Worm (Caenorhabditis elegans) whole organism, early embryonic: Measurements from ENCODE around the gene Y54G11A.14.
"Not testable (repeated sequence)": the region's sequence is repeated elsewhere in the genome, so short reads cannot be mapped to it uniquely, and the experiment has no call there.

Source experiments
- B0310.2 ChIP-seq: sonication (generic microtip); optimal IDR thresholded peaks from 2 replicates; lab custom pipeline; 2016; ENCODE audit warnings: mild to moderate bottlenecking, missing genetic modification characterization, missing compliant biosample characterization
- F13C5.2 ChIP-seq: sonication (generic microtip); optimal IDR thresholded peaks from 2 replicates; lab custom pipeline; 2017; ENCODE audit warnings: mild to moderate bottlenecking, missing genetic modification characterization, inconsistent platforms, missing compliant biosample characterization
- aly-1 ChIP-seq: sonication (generic microtip); optimal IDR thresholded peaks from 2 replicates; lab custom pipeline; 2016; ENCODE audit warnings: missing genetic modification characterization, missing compliant biosample characterization
- ama-1 ChIP-seq: fragments of 150-350 bp; optimal IDR thresholded peaks from 2 replicates; lab custom pipeline; 2014
- ceh-13 ChIP-seq: fragments of 200-800 bp; sonication (Bioruptor generic); optimal IDR thresholded peaks from 2 replicates; lab custom pipeline; 2018; ENCODE audit warnings: mild to moderate bottlenecking, missing genetic modification characterization, missing compliant biosample characterization
- ceh-36 ChIP-seq: sonication (generic microtip); optimal IDR thresholded peaks from 2 replicates; lab custom pipeline; 2016; ENCODE audit warnings: missing genetic modification characterization, inconsistent platforms, missing compliant biosample characterization
- ets-7 ChIP-seq: sonication (generic microtip); optimal IDR thresholded peaks from 2 replicates; lab custom pipeline; 2016; ENCODE audit warnings: missing genotype, missing genetic modification characterization, missing compliant biosample characterization
- flt-1 ChIP-seq: fragments of 200-800 bp; sonication (Bioruptor generic); IDR thresholded peaks from 2 replicates; pipeline ENCODE4 v1.3.6; 2022; ENCODE audit warnings: missing genetic modification characterization, missing compliant biosample characterization
- hmbx-1 ChIP-seq: sonication (generic microtip); optimal IDR thresholded peaks from 2 replicates; lab custom pipeline; 2016; ENCODE audit warnings: mild to moderate bottlenecking, missing genetic modification characterization, missing compliant biosample characterization
- hmg-4 ChIP-seq: fragments of 200-800 bp; sonication (Bioruptor generic); optimal IDR thresholded peaks from 2 replicates; lab custom pipeline; 2018; ENCODE audit warnings: mild to moderate bottlenecking, missing genetic modification characterization, missing compliant biosample characterization
- hnd-1 ChIP-seq: sonication (generic microtip); optimal IDR thresholded peaks from 2 replicates; lab custom pipeline; 2016; ENCODE audit warnings: missing genetic modification characterization, missing compliant biosample characterization
- pes-1 ChIP-seq: fragments of 200-800 bp; sonication (Bioruptor generic); IDR thresholded peaks from 2 replicates; pipeline ENCODE4 v1.3.6; 2022; ENCODE audit warnings: missing genetic modification reagents, missing genetic modification characterization, missing compliant biosample characterization
- scrt-1 ChIP-seq: fragments of 200-800 bp; sonication (Bioruptor generic); IDR thresholded peaks from 2 replicates; pipeline ENCODE4 v1.3.6; 2022; ENCODE audit warnings: missing genetic modification characterization, missing compliant biosample characterization
- sea-1 ChIP-seq: fragments of 200-800 bp; sonication (Bioruptor generic); conservative IDR thresholded peaks from 2 replicates; pipeline ENCODE4 v1.3.6; 2022; ENCODE audit warnings: missing genetic modification characterization, missing compliant biosample characterization
- tbx-11 ChIP-seq: fragments of 200-800 bp; sonication (Bioruptor generic); IDR thresholded peaks from 2 replicates; pipeline ENCODE4 v1.3.6; 2022; ENCODE audit warnings: missing genetic modification characterization, missing compliant biosample characterization
- tbx-37 ChIP-seq: fragments of 200-800 bp; sonication (Bioruptor generic); conservative IDR thresholded peaks from 2 replicates; pipeline ENCODE4 v1.3.6; 2022; ENCODE audit warnings: missing genetic modification reagents, missing genetic modification characterization, missing compliant biosample characterization
- tra-4 ChIP-seq: sonication (generic microtip); optimal IDR thresholded peaks from 2 replicates; lab custom pipeline; 2017; ENCODE audit warnings: missing genetic modification characterization, missing compliant biosample characterization

Y54G11A.14 gene

DNA sequence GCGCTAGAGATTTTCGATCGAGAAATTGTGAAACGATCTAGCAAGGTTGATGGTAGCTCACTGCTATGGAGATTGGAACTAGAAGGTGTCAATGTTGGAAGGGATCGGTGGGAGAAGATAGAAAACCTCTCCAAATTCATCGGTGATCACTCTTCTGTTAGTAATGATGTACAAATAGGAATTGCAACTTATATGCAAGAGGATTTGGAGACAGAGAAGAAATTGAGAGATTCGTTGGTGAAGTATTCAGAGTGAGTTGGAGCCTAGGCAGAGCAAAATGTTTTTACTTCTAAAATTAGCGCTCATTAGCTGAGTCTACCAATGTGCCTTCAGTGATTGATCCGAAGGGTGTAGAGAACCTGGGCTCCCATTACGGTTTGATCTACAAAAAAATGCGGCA is 23.6 kb upstream of the Y54G11A.14 start:
- TF ChIP-seq ceh-13 (no peak), F13C5.2 (tag; lab: Kevin White, UChicago) (no peak), scrt-1 (GFP tag; lab: Robert Waterston, UW) (no peak), aly-1 (tag; lab: Kevin White, UChicago) (no peak), ama-1 (lab: Kevin White, UChicago) (no peak), ets-7 (tag; lab: Kevin White, UChicago) (no peak), B0310.2 (tag; lab: Kevin White, UChicago) (no peak), pes-1 (GFP tag; lab: Robert Waterston, UW) (no peak), flt-1 (GFP tag; lab: Robert Waterston, UW) (no peak)

DNA sequence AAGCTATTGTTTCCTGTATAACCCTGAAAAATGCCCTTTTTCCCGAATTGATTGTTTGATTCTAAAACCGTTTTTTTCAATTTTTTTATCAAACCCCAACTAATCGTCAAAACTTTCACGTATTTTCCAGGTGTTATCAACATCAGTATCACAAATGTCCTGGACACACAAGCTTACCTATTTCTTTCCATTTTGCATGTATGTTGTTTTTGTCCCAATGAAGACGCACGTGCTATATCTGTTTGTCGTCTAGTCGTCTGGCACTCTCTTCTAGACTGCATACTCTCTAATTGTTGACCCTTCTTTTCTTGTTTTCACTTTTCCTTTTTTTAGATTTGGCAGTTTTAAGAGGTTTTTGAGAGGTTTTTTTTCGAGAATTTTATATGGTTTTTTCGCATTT is 21.6 kb upstream of the Y54G11A.14 start:
- TF ChIP-seq scrt-1 (GFP tag; lab: Robert Waterston, UW) (no peak), tbx-11 (no peak), ceh-36 (no peak), ets-7 (tag; lab: Kevin White, UChicago) (no peak), tra-4 (tag; lab: Kevin White, UChicago) (no peak), aly-1 (tag; lab: Kevin White, UChicago) (no peak), hmg-4 (no peak)

DNA sequence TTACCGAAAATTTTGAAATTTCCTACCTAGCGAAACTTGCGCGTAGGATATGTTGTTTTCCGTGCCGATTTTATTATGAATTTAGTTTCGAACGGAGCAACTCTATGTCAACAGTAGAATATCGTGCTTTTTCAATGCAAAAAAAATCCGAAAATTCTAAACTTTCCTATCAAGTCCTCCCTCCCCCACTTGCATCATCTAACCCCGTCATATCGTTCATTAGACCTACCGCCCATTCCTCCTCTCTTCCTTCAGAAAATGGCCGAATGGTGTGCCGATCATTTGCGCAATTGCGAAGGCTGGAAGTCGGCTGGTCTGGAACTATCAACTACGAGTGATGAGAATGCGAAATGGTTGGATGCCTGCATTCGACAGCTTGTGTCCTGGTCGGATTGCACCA is 20.9 kb upstream of the Y54G11A.14 start, which contains the start of gene Y54G11A.7:
Y54G11A.7 (plus strand) TSS at position 256 of the 400 bp plus-strand sequence.
- not testable (repeated sequence) for TF ChIP-seq ceh-36, tbx-37, ceh-13

DNA sequence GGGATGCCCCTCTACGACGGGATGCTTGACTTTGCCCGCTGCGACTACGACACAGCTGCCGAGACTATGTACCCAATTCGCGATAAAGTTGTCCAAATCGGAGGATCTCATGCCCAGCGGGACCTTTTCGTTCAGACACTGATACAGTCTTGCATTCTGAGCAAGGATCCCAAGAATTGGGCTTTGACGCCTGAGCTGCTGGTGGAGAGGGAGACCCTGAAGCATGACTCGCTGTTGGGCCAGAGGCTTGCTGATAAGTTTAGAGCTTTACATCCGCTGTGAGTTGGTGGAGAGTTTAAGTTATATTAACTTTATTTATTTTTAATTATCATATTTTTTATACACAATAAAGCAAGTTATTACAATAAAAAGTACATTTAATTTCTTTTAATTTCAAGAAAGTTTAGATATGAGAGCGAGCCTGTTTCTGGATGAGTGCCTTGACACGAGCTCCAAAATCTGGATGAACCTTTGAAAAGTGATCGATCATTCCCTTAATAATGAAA is 18.7 kb upstream of the Y54G11A.14 start:
- TF ChIP-seq tbx-37 = no peak
- TF ChIP-seq B0310.2 (tag; lab: Kevin White, UChicago) = no peak
- no peak for TF ChIP-seq flt-1 (GFP tag; lab: Robert Waterston, UW)
- no peak for TF ChIP-seq scrt-1 (GFP tag; lab: Robert Waterston, UW)
- no peak for TF ChIP-seq pes-1 (GFP tag; lab: Robert Waterston, UW)
- TF ChIP-seq sea-1 (GFP tag; lab: Robert Waterston, UW) = no peak
- TF ChIP-seq tbx-11 = no peak
- TF ChIP-seq hnd-1 = no peak
- TF ChIP-seq tra-4 (tag; lab: Kevin White, UChicago) = no peak
- TF ChIP-seq ama-1 (lab: Kevin White, UChicago) = no peak
- TF ChIP-seq ceh-13 = no peak
- no peak for TF ChIP-seq hmbx-1 (tag; lab: Kevin White, UChicago)
- TF ChIP-seq ceh-36 = no peak
- no peak for TF ChIP-seq hmg-4

DNA sequence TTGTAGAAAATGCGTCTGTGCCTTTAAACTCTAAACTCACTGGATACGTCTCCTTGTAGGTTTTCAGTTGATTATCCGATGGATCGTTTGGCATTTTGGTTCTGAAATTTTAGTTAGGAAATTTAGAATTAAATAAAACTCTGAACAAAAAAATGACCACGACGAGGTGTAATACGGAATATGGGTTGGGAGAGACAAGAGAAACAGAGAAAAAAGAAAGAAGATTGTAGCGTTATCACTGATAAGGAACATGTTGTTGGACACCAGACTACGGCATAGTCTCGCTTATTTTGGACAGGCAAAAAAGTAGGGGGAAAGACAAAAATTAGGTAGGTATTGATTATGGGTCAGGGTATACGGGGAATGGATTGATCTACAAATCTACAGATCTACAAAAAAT is 16.0 kb upstream of the Y54G11A.14 start, which contains the start of gene ctl-2:
ctl-2 (minus strand) TSS at position 101 of the 400 bp plus-strand sequence.
- not testable (repeated sequence) for TF ChIP-seq hnd-1; F13C5.2 (tag; lab: Kevin White, UChicago); pes-1 (GFP tag; lab: Robert Waterston, UW)

ce11 chrII:14306160-14306559 is 11.8 kb upstream of the Y54G11A.14 start, which contains the start of gene ctl-1:
Gene ctl-1, minus strand, starts transcription at chrII:14306260.
- TF ChIP-seq flt-1 (GFP tag; lab: Robert Waterston, UW); hnd-1; tbx-11: not testable (repeated sequence)

DNA sequence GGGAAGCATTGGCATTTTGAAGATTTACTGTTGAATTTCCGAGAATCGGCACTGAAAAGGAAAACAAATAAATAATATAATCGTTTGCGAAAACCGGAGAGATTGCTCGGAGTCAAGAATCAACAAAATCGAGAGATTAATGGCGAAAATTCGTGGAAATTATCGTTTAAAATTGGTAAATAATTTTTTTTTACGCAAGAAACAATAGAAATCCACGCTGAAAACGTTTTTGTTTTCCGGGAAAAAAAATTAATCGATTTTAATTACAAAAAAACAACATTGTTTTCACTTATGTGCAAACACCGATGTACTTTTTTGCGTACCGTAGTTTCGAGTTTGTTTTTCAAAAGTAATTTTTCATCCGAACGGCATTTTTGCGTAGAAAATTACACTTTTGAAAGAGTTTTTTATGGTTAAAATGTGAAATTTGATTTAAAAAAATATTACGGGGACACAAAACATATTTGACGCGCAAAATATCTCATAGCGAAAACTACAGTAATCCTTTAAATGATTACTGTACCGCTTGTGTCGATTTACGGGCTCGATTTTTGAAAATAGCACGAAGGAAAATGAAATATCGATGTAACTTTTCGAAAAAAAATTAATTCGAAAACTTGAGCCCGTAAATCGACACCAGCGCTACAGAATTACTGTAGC is 7.1 kb upstream of the Y54G11A.14 start, which contains the start of gene ctl-3:
ctl-3 (minus strand) TSS at position 51 of the 660 bp plus-strand sequence.
- TF ChIP-seq B0310.2 (tag; lab: Kevin White, UChicago) = no peak
- no peak for TF ChIP-seq flt-1 (GFP tag; lab: Robert Waterston, UW)
- TF ChIP-seq sea-1 (GFP tag; lab: Robert Waterston, UW) = no peak
- no peak for TF ChIP-seq hmg-4

DNA sequence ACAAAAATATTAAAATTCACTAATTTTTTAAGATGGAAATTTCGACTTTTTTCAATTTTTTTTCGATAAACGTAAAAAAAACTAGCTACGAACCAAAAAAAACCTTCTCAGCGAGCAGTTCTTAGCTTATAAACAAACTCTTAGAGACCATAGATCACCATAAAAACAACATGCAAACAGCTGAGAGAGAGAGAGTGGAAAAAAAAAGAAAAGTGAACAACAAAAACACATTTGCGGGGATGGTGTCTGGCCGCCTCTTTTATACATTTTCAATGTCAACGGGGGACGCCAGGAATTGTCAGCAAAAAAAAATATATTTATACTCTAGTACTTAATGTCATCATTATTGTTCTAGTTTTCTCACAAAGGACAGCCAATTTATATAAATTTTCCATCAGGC is 6.4 kb upstream of the Y54G11A.14 start:
- no peak for TF ChIP-seq pes-1 (GFP tag; lab: Robert Waterston, UW)
- TF ChIP-seq tra-4 (tag; lab: Kevin White, UChicago) = no peak
- TF ChIP-seq hnd-1 = no peak
- TF ChIP-seq sea-1 (GFP tag; lab: Robert Waterston, UW) = no peak
- TF ChIP-seq ceh-13 = no peak

ce11 chrII:14312182-14312581 is 5.8 kb upstream of the Y54G11A.14 start:
- no peak for TF ChIP-seq ama-1 (lab: Kevin White, UChicago)
- TF ChIP-seq hnd-1 = no peak
- no peak for TF ChIP-seq tra-4 (tag; lab: Kevin White, UChicago)
- no peak for TF ChIP-seq aly-1 (tag; lab: Kevin White, UChicago)
- no peak for TF ChIP-seq scrt-1 (GFP tag; lab: Robert Waterston, UW)
